Worm (Caenorhabditis elegans): ENCODE results near the gene ugt-39.

Gene ugt-39

ce11 chrV:7157089-7157488 is at the start of gene ugt-39:
TSS of gene ugt-39 (plus strand) at chrV:7157142.
- no peak for TF ChIP-seq ref-1 (GFP tag; conservative IDR thresholded peaks at IDR 0.05)
- TF ChIP-seq T22C8.4 (GFP tag; IDR thresholded peaks at IDR 0.05): no peak
- TF ChIP-seq ztf-29 (GFP tag; IDR thresholded peaks at IDR 0.05): no peak
- TF ChIP-seq med-1 (GFP tag; optimal IDR thresholded peaks at IDR 0.05; ENCODE audit: insufficient read depth): no peak
- TF ChIP-seq flt-1 (GFP tag; IDR thresholded peaks at IDR 0.05): no peak
- no peak for TF ChIP-seq tab-1 (GFP tag; IDR thresholded peaks at IDR 0.05)
- no peak for TF ChIP-seq klf-2 (GFP tag; conservative IDR thresholded peaks at IDR 0.05)
- TF ChIP-seq cog-1 (tag; optimal IDR thresholded peaks at IDR 0.05): no peak
- TF ChIP-seq ztf-23 (GFP tag; IDR thresholded peaks at IDR 0.05): no peak

ce11 chrV:7110370-7110769 is 46.6 kb upstream of the ugt-39 start:
- TF ChIP-seq ztf-23 (GFP tag; IDR thresholded peaks at IDR 0.05) (no peak), med-1 (GFP tag; optimal IDR thresholded peaks at IDR 0.05; ENCODE audit: insufficient read depth) (no peak), klf-2 (GFP tag; conservative IDR thresholded peaks at IDR 0.05) (no peak), ref-1 (GFP tag; conservative IDR thresholded peaks at IDR 0.05) (no peak), ztf-29 (GFP tag; IDR thresholded peaks at IDR 0.05) (no peak), tab-1 (GFP tag; IDR thresholded peaks at IDR 0.05) (no peak), flt-1 (GFP tag; IDR thresholded peaks at IDR 0.05) (no peak), cog-1 (tag; optimal IDR thresholded peaks at IDR 0.05) (no peak), T22C8.4 (GFP tag; IDR thresholded peaks at IDR 0.05) (no peak)

ce11 chrV:7111276-7111675 is 45.7 kb upstream of the ugt-39 start:
- no peak for TF ChIP-seq cog-1 (tag; optimal IDR thresholded peaks at IDR 0.05)
- no peak for TF ChIP-seq klf-2 (GFP tag; conservative IDR thresholded peaks at IDR 0.05)
- TF ChIP-seq T22C8.4 (GFP tag; IDR thresholded peaks at IDR 0.05): no peak
- TF ChIP-seq ztf-29 (GFP tag; IDR thresholded peaks at IDR 0.05): no peak
- no peak for TF ChIP-seq ztf-23 (GFP tag; IDR thresholded peaks at IDR 0.05)
- TF ChIP-seq tab-1 (GFP tag; IDR thresholded peaks at IDR 0.05): no peak
- TF ChIP-seq flt-1 (GFP tag; IDR thresholded peaks at IDR 0.05): no peak
- TF ChIP-seq ref-1 (GFP tag; conservative IDR thresholded peaks at IDR 0.05): no peak
- TF ChIP-seq med-1 (GFP tag; optimal IDR thresholded peaks at IDR 0.05; ENCODE audit: insufficient read depth): no peak

ce11 chrV:7112223-7112622 is 44.7 kb upstream of the ugt-39 start:
- TF ChIP-seq flt-1 (GFP tag; IDR thresholded peaks at IDR 0.05) (no peak), med-1 (GFP tag; optimal IDR thresholded peaks at IDR 0.05; ENCODE audit: insufficient read depth) (no peak)

ce11 chrV:7118796-7119195 is 38.1 kb upstream of the ugt-39 start, which contains the start of gene srx-33:
TSS of gene srx-33 (minus strand) at chrV:7118896.
- TF ChIP-seq klf-2 (GFP tag; conservative IDR thresholded peaks at IDR 0.05) (no peak), flt-1 (GFP tag; IDR thresholded peaks at IDR 0.05) (no peak), cog-1 (tag; optimal IDR thresholded peaks at IDR 0.05) (no peak), ref-1 (GFP tag; conservative IDR thresholded peaks at IDR 0.05) (no peak), tab-1 (GFP tag; IDR thresholded peaks at IDR 0.05) (no peak), T22C8.4 (GFP tag; IDR thresholded peaks at IDR 0.05) (no peak), ztf-29 (GFP tag; IDR thresholded peaks at IDR 0.05) (no peak), med-1 (GFP tag; optimal IDR thresholded peaks at IDR 0.05; ENCODE audit: insufficient read depth) (no peak), ztf-23 (GFP tag; IDR thresholded peaks at IDR 0.05) (no peak)

ce11 chrV:7120168-7120567 is 36.8 kb upstream of the ugt-39 start, which contains the start of gene srx-34:
TSS of gene srx-34 (minus strand) at chrV:7120268.
- TF ChIP-seq cog-1 (tag; optimal IDR thresholded peaks at IDR 0.05) (no peak), T22C8.4 (GFP tag; IDR thresholded peaks at IDR 0.05) (no peak), flt-1 (GFP tag; IDR thresholded peaks at IDR 0.05) (no peak), ref-1 (GFP tag; conservative IDR thresholded peaks at IDR 0.05) (no peak), klf-2 (GFP tag; conservative IDR thresholded peaks at IDR 0.05) (no peak), ztf-23 (GFP tag; IDR thresholded peaks at IDR 0.05) (no peak)

- TF ChIP-seq cog-1 (tag; optimal IDR thresholded peaks at IDR 0.05) (no peak), flt-1 (GFP tag; IDR thresholded peaks at IDR 0.05) (no peak), ztf-23 (GFP tag; IDR thresholded peaks at IDR 0.05) (no peak), T22C8.4 (GFP tag; IDR thresholded peaks at IDR 0.05) (no peak), ref-1 (GFP tag; conservative IDR thresholded peaks at IDR 0.05) (no peak), ztf-29 (GFP tag; IDR thresholded peaks at IDR 0.05) (no peak), klf-2 (GFP tag; conservative IDR thresholded peaks at IDR 0.05) (no peak), tab-1 (GFP tag; IDR thresholded peaks at IDR 0.05) (no peak), med-1 (GFP tag; optimal IDR thresholded peaks at IDR 0.05; ENCODE audit: insufficient read depth) (no peak)
Measured at ce11 chrV:7123188-7123708, 33.7 kb upstream of the ugt-39 start, which contains the start of gene lmd-5. TSS of gene lmd-5 (plus strand) at chrV:7123658.

- TF ChIP-seq med-1 (GFP tag; optimal IDR thresholded peaks at IDR 0.05; ENCODE audit: insufficient read depth) (no peak), cog-1 (tag; optimal IDR thresholded peaks at IDR 0.05) (no peak), ztf-29 (GFP tag; IDR thresholded peaks at IDR 0.05) (no peak), flt-1 (GFP tag; IDR thresholded peaks at IDR 0.05) (no peak), T22C8.4 (GFP tag; IDR thresholded peaks at IDR 0.05) (no peak), tab-1 (GFP tag; IDR thresholded peaks at IDR 0.05) (no peak), ref-1 (GFP tag; conservative IDR thresholded peaks at IDR 0.05) (no peak), klf-2 (GFP tag; conservative IDR thresholded peaks at IDR 0.05) (no peak)
Measured at ce11 chrV:7123979-7124378, 33.0 kb upstream of the ugt-39 start.

ce11 chrV:7129460-7129859 is 27.5 kb upstream of the ugt-39 start, which contains the start of gene T01C4.8:
TSS of gene T01C4.8 (minus strand) at chrV:7129560.
- TF ChIP-seq klf-2 (GFP tag; conservative IDR thresholded peaks at IDR 0.05): no peak
- TF ChIP-seq med-1 (GFP tag; optimal IDR thresholded peaks at IDR 0.05; ENCODE audit: insufficient read depth): no peak
- TF ChIP-seq T22C8.4 (GFP tag; IDR thresholded peaks at IDR 0.05): no peak
- no peak for TF ChIP-seq flt-1 (GFP tag; IDR thresholded peaks at IDR 0.05)
- TF ChIP-seq ztf-23 (GFP tag; IDR thresholded peaks at IDR 0.05): no peak
- TF ChIP-seq cog-1 (tag; optimal IDR thresholded peaks at IDR 0.05): no peak
- no peak for TF ChIP-seq ztf-29 (GFP tag; IDR thresholded peaks at IDR 0.05)
- no peak for TF ChIP-seq ref-1 (GFP tag; conservative IDR thresholded peaks at IDR 0.05)
- TF ChIP-seq tab-1 (GFP tag; IDR thresholded peaks at IDR 0.05): no peak

ce11 chrV:7130974-7131373 is 26.0 kb upstream of the ugt-39 start, which contains the start of gene srx-36:
TSS of gene srx-36 (minus strand) at chrV:7131074.
- TF ChIP-seq med-1 (GFP tag; optimal IDR thresholded peaks at IDR 0.05; ENCODE audit: insufficient read depth) (no peak), ref-1 (GFP tag; conservative IDR thresholded peaks at IDR 0.05) (no peak), T22C8.4 (GFP tag; IDR thresholded peaks at IDR 0.05) (no peak), ztf-23 (GFP tag; IDR thresholded peaks at IDR 0.05) (no peak), flt-1 (GFP tag; IDR thresholded peaks at IDR 0.05) (no peak), klf-2 (GFP tag; conservative IDR thresholded peaks at IDR 0.05) (no peak), ztf-29 (GFP tag; IDR thresholded peaks at IDR 0.05) (no peak), tab-1 (GFP tag; IDR thresholded peaks at IDR 0.05) (no peak), cog-1 (tag; optimal IDR thresholded peaks at IDR 0.05) (no peak)
